Worm (Caenorhabditis elegans): ENCODE results near the gene T06E8.2.

The T06E8.2 gene

ce11 chrV:10002720-10003119 is 33.5 kb downstream of the T06E8.2 start (continued):
- TF ChIP-seq dsc-1 (tag; optimal IDR thresholded peaks at IDR 0.05) (no peak), swsn-7 (tag; optimal IDR thresholded peaks at IDR 0.05) (no peak), blmp-1 (tag; optimal IDR thresholded peaks at IDR 0.05) (peak; percentile 78), snu-23 (GFP tag; optimal IDR thresholded peaks at IDR 0.05) (peak; percentile 40), unc-62 (GFP tag; optimal IDR thresholded peaks at IDR 0.05) (no peak), nhr-71 (tag; optimal IDR thresholded peaks at IDR 0.05) (no peak), ces-1 (GFP tag; optimal IDR thresholded peaks at IDR 0.05) (no peak), pqm-1 (tag; optimal IDR thresholded peaks at IDR 0.05) (no peak), isw-1 (GFP tag; IDR thresholded peaks at IDR 0.05) (no peak), nhr-20 (tag; optimal IDR thresholded peaks at IDR 0.05) (peak; percentile 25)

- no peak for TF ChIP-seq ceh-8 (GFP tag; optimal IDR thresholded peaks at IDR 0.05)
- no peak for TF ChIP-seq lin-14 (GFP tag; optimal IDR thresholded peaks at IDR 0.05)
- no peak for TF ChIP-seq xbp-1 (tag; optimal IDR thresholded peaks at IDR 0.05)
- TF ChIP-seq lir-3 (tag; optimal IDR thresholded peaks at IDR 0.05; ENCODE audit: poor library complexity) = no peak
- no peak for TF ChIP-seq nhr-85 (tag)
- no peak for TF ChIP-seq snpc-4 (tag; optimal IDR thresholded peaks at IDR 0.05)
- no peak for TF ChIP-seq nhr-28 (tag; optimal IDR thresholded peaks at IDR 0.05)
- no peak for TF ChIP-seq unc-30 (tag; optimal IDR thresholded peaks at IDR 0.05)
- TF ChIP-seq rnt-1 (tag; optimal IDR thresholded peaks at IDR 0.05) = no peak
- no peak for TF ChIP-seq ceh-82 (tag; optimal IDR thresholded peaks at IDR 0.05)
- no peak for TF ChIP-seq efl-1 (optimal IDR thresholded peaks at IDR 0.05)
- no peak for TF ChIP-seq efl-1 (GFP tag; optimal IDR thresholded peaks at IDR 0.05 in 1 of 2)
- TF ChIP-seq hpl-2 (GFP tag; optimal IDR thresholded peaks at IDR 0.05) = no peak
- no peak for TF ChIP-seq zip-4 (GFP tag; optimal IDR thresholded peaks at IDR 0.05)
- no peak for TF ChIP-seq ceh-90 (tag; optimal IDR thresholded peaks at IDR 0.05)
- TF ChIP-seq skn-1 (tag; optimal IDR thresholded peaks at IDR 0.05) = no peak
- TF ChIP-seq C34B4.2 (tag; optimal IDR thresholded peaks at IDR 0.05) = no peak
- TF ChIP-seq Y116A8C.19 (tag; optimal IDR thresholded peaks at IDR 0.05; ENCODE audit: borderline replicate concordance) = no peak
- TF ChIP-seq mab-9 (GFP tag; IDR thresholded peaks at IDR 0.05) = no peak
Measured at ce11 chrV:10000760-10001159, 35.5 kb downstream of the T06E8.2 start, which contains the start of gene K08H10.10. Gene K08H10.10 (plus strand): TSS chrV:10001060.

- no peak for TF ChIP-seq xbp-1 (tag; optimal IDR thresholded peaks at IDR 0.05)
- no peak for TF ChIP-seq nhr-47 (tag; optimal IDR thresholded peaks at IDR 0.05)
- TF ChIP-seq elt-3 (tag; optimal IDR thresholded peaks at IDR 0.05) = no peak
- no peak for TF ChIP-seq unc-130 (tag; optimal IDR thresholded peaks at IDR 0.05)
- no peak for TF ChIP-seq mef-2 (tag; optimal IDR thresholded peaks at IDR 0.05)
- TF ChIP-seq ets-5 (GFP tag; IDR thresholded peaks at IDR 0.05) = no peak
Measured at ce11 chrV:9995791-9996190, 40.4 kb downstream of the T06E8.2 start, which contains the start of gene K08H10.6. Gene K08H10.6 (minus strand): TSS chrV:9995891.

ce11 chrV:9991610-9992009 is 44.6 kb downstream of the T06E8.2 start, which contains the start of the genes rde-1 and trpp-6:
Gene rde-1 (minus strand): TSS chrV:9991642.
Gene trpp-6 (plus strand): TSS chrV:9991895.
- no peak for TF ChIP-seq Y116A8C.19 (tag; optimal IDR thresholded peaks at IDR 0.05; ENCODE audit: borderline replicate concordance)
- TF ChIP-seq zag-1 (tag; optimal IDR thresholded peaks at IDR 0.05) = no peak
- TF ChIP-seq C34B4.2 (tag; optimal IDR thresholded peaks at IDR 0.05) = no peak
- no peak for TF ChIP-seq nhr-12 (tag; optimal IDR thresholded peaks at IDR 0.05)
- peak in 2 of 3 experiments; percentile 15 to 32 for TF ChIP-seq dpl-1 (GFP tag; optimal IDR thresholded peaks at IDR 0.05)
- TF ChIP-seq sup-37 (GFP tag; optimal IDR thresholded peaks at IDR 0.05) = no peak
- no peak for TF ChIP-seq aly-2 (tag; optimal IDR thresholded peaks at IDR 0.05)
- TF ChIP-seq isw-1 (GFP tag; IDR thresholded peaks at IDR 0.05) = no peak
- TF ChIP-seq nhr-90 (tag; optimal IDR thresholded peaks at IDR 0.05; ENCODE audit: poor library complexity) = no peak
- no peak for TF ChIP-seq mef-2 (tag; optimal IDR thresholded peaks at IDR 0.05)
- no peak for TF ChIP-seq lir-3 (tag; optimal IDR thresholded peaks at IDR 0.05; ENCODE audit: poor library complexity)
- TF ChIP-seq hpl-2 (GFP tag; optimal IDR thresholded peaks at IDR 0.05) = no peak
- TF ChIP-seq sptf-1 (tag; optimal IDR thresholded peaks at IDR 0.05) = no peak
- no peak for TF ChIP-seq fkh-4 (tag; optimal IDR thresholded peaks at IDR 0.05; ENCODE audit: borderline replicate concordance)
- no peak for TF ChIP-seq nhr-84 (tag; optimal IDR thresholded peaks at IDR 0.05)
- no peak for TF ChIP-seq nhr-19 (GFP tag; conservative IDR thresholded peaks at IDR 0.05)
- no peak for TF ChIP-seq nhr-11 (tag; optimal IDR thresholded peaks at IDR 0.05)
- no peak for TF ChIP-seq alr-1 (tag; optimal IDR thresholded peaks at IDR 0.05; ENCODE audit: borderline replicate concordance)
- TF ChIP-seq pag-3 (tag; optimal IDR thresholded peaks at IDR 0.05; ENCODE audit: borderline replicate concordance, insufficient read depth) = no peak
- TF ChIP-seq elt-2 (tag; optimal IDR thresholded peaks at IDR 0.05) = no peak
- TF ChIP-seq elt-3 (tag; optimal IDR thresholded peaks at IDR 0.05) = no peak
- no peak for TF ChIP-seq fkh-8 (tag; optimal IDR thresholded peaks at IDR 0.05)

All from whole organism, L1 larva.